Fruit fly (Drosophila melanogaster) ovary, adult (tissue): ENCODE measurements around the gene CG15695.

Experiments used
- CG17801 ChIP-seq: fragments of 200-800 bp; optimal IDR thresholded peaks from 2 replicates; lab custom pipeline; 2019; ENCODE audit warnings: missing biosample characterization, mild to moderate bottlenecking, missing genetic modification characterization, moderate library complexity; ENCODE audit not compliant: partially characterized antibody

Gene CG15695

dm6 chr3R:20841840-20842239 lies at the start of gene CG15695:
CG15695 (plus strand) TSS chr3R:20842140.
- no peak for TF ChIP-seq CG17801

- no peak for TF ChIP-seq CG17801
Measured at dm6 chr3R:20796949-20797348, 45.0 kb upstream of the CG15695 start.

DNA sequence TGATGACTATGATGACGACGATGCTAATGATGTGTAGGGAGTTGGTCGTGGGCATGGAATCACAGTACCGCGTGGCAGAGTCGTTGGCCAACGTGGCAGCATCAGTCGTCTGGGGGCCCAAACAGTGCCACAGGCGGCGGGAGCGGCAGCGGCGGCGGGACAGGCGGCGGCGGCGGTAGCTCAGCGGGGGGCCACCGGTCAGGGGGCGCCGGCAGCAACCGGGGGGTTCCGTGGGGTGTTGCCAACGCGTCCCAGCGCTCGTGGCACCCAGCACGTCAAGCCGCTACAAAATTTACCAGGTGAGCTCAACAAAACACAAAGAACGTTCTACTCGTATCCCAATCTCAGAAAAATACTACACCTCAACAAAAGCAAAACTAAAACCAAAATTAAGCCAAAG lies 39.7 kb upstream of the CG15695 start:
- no peak for TF ChIP-seq CG17801

dm6 chr3R:20816008-20816407 lies 25.9 kb upstream of the CG15695 start, which contains the start of gene Fancd2:
Fancd2 (minus strand) TSS chr3R:20816190.
- TF ChIP-seq CG17801, result no peak

- TF ChIP-seq CG17801, result no peak
Measured at dm6 chr3R:20818237-20818636, 23.7 kb upstream of the CG15695 start.

- TF ChIP-seq CG17801, result no peak
Measured at dm6 chr3R:20818689-20819088, 23.3 kb upstream of the CG15695 start, which contains the start of gene CG17270. CG17270 (minus strand) TSS chr3R:20818929.

DNA sequence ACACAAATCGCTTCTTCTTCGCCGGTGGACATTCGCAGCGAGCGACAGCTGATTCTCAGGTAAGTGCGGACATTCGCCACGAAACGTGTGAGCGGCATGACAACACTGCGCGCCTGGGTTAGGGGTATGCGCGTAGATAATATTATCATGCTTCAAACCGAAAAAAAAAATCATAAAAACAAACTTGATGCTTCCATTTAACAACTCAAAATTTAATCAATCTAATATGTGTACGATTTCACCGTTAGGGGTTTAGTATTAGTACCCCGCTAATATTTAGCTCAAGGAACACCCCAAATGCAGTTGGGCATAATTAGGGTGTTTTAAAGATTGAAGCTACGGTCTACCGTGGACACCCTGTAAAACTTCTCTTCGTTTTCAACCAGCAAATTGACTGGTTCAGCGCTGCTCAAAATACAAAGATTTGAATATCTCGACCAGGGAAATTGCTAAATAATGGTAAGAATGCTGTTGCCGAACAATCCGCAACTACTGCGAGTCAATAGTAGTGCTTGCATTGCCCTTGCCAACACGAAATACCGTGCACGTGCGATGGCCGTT lies 20.0 kb upstream of the CG15695 start, which contains the start of the genes CG17271 and RpS20:
CG17271 (minus strand) TSS at position 34 of the 561 bp plus-strand sequence.
RpS20 (plus strand) TSS at position 367 of the 561 bp plus-strand sequence.
- TF ChIP-seq CG17801, result peak; percentile 18

DNA sequence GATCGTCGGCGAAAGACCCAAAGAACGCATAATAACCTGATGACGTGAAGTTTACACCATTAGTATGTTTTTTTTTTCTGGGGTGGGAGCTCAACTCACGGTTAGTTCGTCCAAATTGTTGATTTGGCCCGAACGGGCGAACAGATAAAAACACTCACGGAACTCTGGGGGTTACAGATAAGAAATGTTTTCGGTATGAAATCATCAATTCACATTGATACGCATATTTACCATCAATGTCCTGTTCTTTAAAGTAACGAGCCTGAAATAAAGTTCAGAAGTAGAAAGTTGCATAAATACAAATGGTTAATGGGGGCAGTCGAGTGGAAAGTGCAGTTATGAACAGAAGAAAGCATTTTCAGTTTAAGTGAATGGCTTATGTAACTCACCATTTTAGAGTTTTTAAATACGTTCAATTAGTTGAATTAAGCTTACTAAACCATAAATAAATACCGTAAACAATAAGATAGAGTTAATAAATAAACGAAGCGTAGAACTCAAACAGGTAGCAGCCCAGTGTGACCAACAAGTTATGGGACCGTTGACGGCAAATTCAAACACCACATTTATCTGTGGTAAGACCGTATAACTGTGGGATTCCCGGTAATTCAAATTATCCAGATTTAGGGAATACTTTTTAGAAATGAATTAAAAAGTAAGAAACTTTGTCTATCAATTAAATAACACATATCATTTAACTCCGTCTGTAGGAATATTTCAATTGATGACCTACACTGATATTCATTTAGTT lies 18.1 kb upstream of the CG15695 start, which contains the start of gene CG17272:
CG17272 (minus strand) TSS at position 536 of the 751 bp plus-strand sequence.
- TF ChIP-seq CG17801, result peak; percentile 24

DNA sequence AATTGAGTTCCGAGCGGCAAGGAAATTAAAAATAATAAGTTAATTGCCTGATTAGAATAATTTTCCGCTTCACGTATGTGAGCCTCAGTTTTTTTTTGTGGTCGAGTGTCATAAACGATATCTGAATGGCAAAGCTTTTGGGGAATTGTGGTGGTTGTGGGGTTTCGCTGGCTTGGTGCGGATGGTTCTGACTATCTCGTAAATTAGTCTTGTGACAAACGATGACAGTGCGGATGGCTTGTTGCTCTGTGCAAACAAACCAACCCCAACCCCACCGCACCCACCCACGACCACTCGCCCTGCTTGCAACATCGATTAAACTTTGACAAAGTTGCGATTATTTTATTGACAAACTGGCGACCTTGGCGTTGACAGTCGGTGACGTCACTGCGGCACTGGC lies 15.0 kb upstream of the CG15695 start:
- no peak for TF ChIP-seq CG17801

dm6 chr3R:20828520-20829415 lies 13.2 kb upstream of the CG15695 start:
- TF ChIP-seq CG17801, result peak; percentile 7

DNA sequence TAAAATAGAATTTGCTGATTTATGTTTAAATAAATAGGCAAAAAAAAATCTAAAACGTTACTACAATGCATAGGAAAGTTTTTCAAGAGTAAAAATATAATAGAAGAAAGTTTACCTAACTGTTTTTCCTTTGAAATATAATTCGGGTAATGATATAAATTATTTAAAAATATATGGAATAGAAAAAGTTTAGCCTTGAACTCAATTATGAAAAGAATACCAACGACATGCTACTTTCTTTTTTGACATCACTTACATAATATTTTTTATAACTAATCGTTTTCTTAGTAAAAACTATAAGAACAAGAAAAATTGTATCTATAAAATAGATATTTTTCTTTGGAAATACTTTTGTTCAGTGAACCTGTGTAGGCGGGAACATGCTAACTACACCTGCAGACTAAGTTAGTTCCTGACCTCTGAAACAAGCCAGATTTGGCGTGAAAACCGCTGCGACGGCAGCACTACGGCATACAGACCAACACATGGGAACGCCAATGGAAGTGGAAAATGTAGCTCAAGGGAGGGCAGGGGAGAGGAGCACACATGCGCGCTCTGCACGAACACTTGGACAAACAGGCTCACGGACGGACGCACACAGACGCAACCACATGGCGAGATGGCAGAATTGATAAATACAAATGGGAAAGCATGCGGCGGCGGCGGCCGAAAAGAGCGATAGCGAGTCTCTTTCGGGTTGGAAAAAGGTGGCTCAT lies 12.4 kb upstream of the CG15695 start:
- no peak for TF ChIP-seq CG17801

DNA sequence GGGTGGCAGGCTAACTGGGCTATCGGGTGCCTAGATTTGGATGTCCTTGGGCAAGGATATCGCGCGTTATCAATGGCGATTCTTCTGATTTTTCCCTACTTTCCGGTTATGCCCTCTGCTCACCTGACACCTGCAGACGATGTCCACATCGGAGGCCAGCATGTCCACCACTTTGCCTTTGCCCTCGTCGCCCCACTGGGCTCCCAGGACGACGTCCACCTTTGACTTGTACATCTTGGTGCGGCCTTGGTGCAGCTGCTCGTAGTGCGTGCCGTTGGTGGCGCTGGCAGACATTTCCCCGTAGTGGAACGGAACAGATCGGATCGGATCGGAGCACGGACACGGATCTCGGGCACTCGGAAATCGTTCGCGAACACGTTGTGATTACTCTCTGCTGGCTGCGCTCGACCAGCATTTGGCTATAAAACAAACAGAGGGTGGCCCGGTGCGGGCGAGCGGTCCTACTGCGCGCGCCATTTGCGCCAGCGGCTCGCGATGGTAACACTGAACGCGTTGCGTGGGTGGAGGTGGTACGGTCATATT lies 11.7 kb upstream of the CG15695 start, which contains the start of gene Adss:
Adss (minus strand) TSS at position 428 of the 543 bp plus-strand sequence.
- peak; percentile 58 for TF ChIP-seq CG17801

DNA sequence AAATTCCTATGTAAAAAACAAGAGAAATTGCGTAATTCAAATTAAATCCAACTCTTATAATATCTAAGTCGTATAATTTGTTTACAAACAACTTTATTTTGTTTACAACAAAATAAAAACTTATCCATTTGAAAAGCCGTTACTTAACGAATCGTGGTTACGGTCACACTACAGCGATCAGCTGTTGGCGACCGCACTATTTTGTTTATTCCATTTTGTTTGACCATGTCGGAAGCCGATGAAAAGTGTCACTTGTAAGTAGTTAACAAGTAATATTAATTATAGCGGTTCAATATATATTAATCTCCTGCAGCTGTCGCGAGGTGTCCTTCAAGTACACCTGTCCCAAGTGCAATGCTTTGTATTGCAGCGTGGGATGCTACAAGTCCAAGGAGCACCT lies 11.0 kb upstream of the CG15695 start, which contains the start of gene CG31223:
CG31223 (plus strand) TSS at position 165 of the 400 bp plus-strand sequence.
- TF ChIP-seq CG17801, result no peak

DNA sequence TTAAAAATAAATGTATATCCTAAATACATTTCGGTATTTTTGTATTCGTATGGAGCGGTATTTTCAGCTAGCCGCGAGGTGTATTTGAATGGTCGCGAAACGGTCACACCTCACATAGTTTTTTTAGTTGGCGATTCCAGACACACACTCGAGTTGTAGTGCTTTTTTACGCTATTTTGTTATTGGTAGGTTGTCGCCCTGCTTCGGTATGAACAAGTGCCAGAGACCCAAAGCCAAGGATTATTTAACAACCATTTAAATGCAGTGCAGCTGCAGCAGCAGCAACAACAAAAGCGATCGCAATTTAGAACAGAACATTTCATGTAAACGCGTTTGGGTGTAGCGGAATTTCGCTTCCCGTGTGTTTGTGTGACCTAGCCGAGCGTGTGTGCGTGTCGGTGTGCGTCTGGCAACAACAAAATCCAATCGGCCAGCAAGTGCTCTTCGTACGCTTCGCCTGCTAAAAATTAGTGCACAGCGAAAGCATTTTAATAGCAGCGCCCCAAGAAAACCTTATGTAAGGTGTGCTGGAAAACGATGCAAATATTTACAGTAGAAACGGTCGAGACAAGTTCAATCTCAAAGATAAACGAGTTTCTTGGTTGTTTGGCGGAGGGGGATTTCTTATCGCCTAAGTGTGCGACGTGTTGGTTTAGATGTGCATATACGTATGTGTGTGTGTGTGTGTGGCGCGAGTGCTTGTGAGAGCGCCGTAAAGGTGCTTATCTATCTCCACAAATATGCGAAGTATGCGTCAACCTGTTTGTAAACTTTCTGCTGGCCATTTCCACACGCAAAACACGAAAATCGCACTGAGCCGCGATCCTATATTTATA lies 9.0 kb upstream of the CG15695 start, which contains the start of gene Synd:
Synd (plus strand) TSS at position 111 of the 836 bp plus-strand sequence.
- peak; percentile 41 for TF ChIP-seq CG17801
